Worm (Caenorhabditis elegans) whole organism, midembryonic: Measurements from ENCODE around the gene F19C6.3.

Experiments
- T22C8.4 ChIP-seq: fragments of 200-800 bp; sonication (Bioruptor generic); IDR thresholded peaks from 2 replicates; pipeline ENCODE4 v1.3.6; 2022; ENCODE audit warnings: missing genetic modification characterization, missing compliant biosample characterization
- cog-1 ChIP-seq: sonication (generic microtip); optimal IDR thresholded peaks from 2 replicates; lab custom pipeline; 2016; ENCODE audit warnings: missing genetic modification characterization, missing compliant biosample characterization
- flt-1 ChIP-seq: fragments of 200-800 bp; sonication (Bioruptor generic); IDR thresholded peaks from 2 replicates; pipeline ENCODE4 v1.3.6; 2022; ENCODE audit warnings: missing genetic modification characterization, missing compliant biosample characterization
- klf-2 ChIP-seq: fragments of 200-800 bp; sonication (Bioruptor generic); conservative IDR thresholded peaks from 2 replicates; pipeline ENCODE4 v1.3.6; 2022; ENCODE audit warnings: missing genetic modification reagents, missing genetic modification characterization, missing compliant biosample characterization
- med-1 ChIP-seq: sonication (generic microtip); optimal IDR thresholded peaks from 2 replicates; lab custom pipeline; 2017; ENCODE audit warnings: missing genetic modification characterization, mild to moderate bottlenecking, missing compliant biosample characterization, antibody characterized with exemption, missing genetic modification reagents; ENCODE audit not compliant: insufficient read depth
- ref-1 ChIP-seq: fragments of 200-800 bp; sonication (Bioruptor generic); conservative IDR thresholded peaks from 2 replicates; pipeline ENCODE4 v1.3.6; 2022; ENCODE audit warnings: missing genetic modification reagents, missing genetic modification characterization, missing compliant biosample characterization
- tab-1 ChIP-seq: fragments of 200-800 bp; sonication (Bioruptor generic); IDR thresholded peaks from 2 replicates; pipeline ENCODE4 v1.3.6; 2022; ENCODE audit warnings: missing genetic modification characterization, missing compliant biosample characterization
- ztf-23 ChIP-seq: fragments of 200-800 bp; sonication (Bioruptor generic); IDR thresholded peaks from 2 replicates; pipeline ENCODE4 v1.3.6; 2022; ENCODE audit warnings: missing genetic modification reagents, missing genetic modification characterization, missing compliant biosample characterization
- ztf-29 ChIP-seq: fragments of 200-800 bp; sonication (Bioruptor generic); IDR thresholded peaks from 2 replicates; pipeline ENCODE4 v1.3.6; 2022; ENCODE audit warnings: missing genetic modification reagents, missing genetic modification characterization, missing compliant biosample characterization

F19C6.3 gene

ce11 chrX:9997344-9997743 is 11.2 kb downstream of the F19C6.3 start:
- TF ChIP-seq ref-1 (GFP tag; lab: Robert Waterston, UW) (no peak), ztf-23 (GFP tag; lab: Robert Waterston, UW) (no peak), flt-1 (GFP tag; lab: Robert Waterston, UW) (no peak), med-1 (no peak), ztf-29 (GFP tag; lab: Robert Waterston, UW) (no peak), cog-1 (no peak)

DNA sequence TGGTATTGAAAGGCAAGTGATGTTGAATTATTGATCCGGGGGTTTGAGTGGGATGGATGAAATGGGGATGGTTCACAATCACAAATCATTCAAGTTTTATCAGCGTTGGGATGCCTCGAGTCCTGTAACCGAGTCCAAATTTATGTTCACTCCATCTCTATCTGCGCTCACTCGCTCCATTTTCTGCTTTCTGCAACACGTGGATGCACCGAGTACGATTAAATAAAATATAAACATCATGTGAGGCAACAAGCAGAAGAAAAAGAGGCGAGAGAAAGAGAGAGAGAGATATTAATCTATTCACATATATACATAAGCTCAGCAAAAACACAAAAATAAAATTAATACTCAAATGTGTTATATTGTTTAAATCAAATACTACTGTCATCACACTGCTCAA is 15.5 kb downstream of the F19C6.3 start:
- TF ChIP-seq cog-1 (no peak), flt-1 (GFP tag; lab: Robert Waterston, UW) (no peak), ztf-29 (GFP tag; lab: Robert Waterston, UW) (no peak), ref-1 (GFP tag; lab: Robert Waterston, UW) (no peak), med-1 (no peak), ztf-23 (GFP tag; lab: Robert Waterston, UW) (no peak), T22C8.4 (no peak), tab-1 (GFP tag; lab: Robert Waterston, UW) (no peak), klf-2 (GFP tag; lab: Robert Waterston, UW) (no peak)

- TF ChIP-seq cog-1 (no peak), ztf-29 (GFP tag; lab: Robert Waterston, UW) (peak; percentile 9; the same call in 1 of the 2 replicates)
Observed at ce11 chrX:9988884-9989283, 19.7 kb downstream of the F19C6.3 start.

- TF ChIP-seq tab-1 (GFP tag; lab: Robert Waterston, UW) (no peak), med-1 (no peak), cog-1 (no peak), ref-1 (GFP tag; lab: Robert Waterston, UW) (no peak), T22C8.4 (no peak), ztf-29 (GFP tag; lab: Robert Waterston, UW) (no peak), klf-2 (GFP tag; lab: Robert Waterston, UW) (no peak), flt-1 (GFP tag; lab: Robert Waterston, UW) (no peak), ztf-23 (GFP tag; lab: Robert Waterston, UW) (no peak)
Observed at ce11 chrX:9987166-9987565, 21.4 kb downstream of the F19C6.3 start.

- TF ChIP-seq klf-2 (GFP tag; lab: Robert Waterston, UW) (no peak), T22C8.4 (no peak), ztf-29 (GFP tag; lab: Robert Waterston, UW) (no peak), med-1 (no peak), tab-1 (GFP tag; lab: Robert Waterston, UW) (no peak), ztf-23 (GFP tag; lab: Robert Waterston, UW) (no peak), ref-1 (GFP tag; lab: Robert Waterston, UW) (no peak), cog-1 (no peak), flt-1 (GFP tag; lab: Robert Waterston, UW) (no peak)
Observed at ce11 chrX:9984889-9985404, 23.6 kb downstream of the F19C6.3 start, which contains the start of gene F19C6.5. TSS of gene F19C6.5 (minus strand) at chrX:9984939.

DNA sequence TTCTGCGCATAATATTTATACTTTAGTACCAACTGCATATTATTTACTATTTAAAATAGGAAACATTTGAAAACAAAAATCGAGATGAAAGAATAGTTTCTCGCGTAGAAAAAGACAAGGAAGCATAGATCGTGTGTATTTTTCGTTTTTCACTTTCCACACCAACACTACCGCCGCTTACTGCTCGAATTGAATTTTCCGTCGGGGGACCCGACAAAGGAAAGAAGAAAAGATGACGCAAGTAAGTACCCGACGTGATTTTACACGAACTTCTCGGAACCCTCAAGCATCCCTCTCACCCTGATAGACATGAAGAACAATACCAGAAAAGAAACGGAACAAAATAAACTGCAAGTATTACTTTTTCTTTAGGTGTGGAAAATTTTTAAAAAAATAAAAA is 27.3 kb downstream of the F19C6.3 start:
- no peak for TF ChIP-seq ref-1 (GFP tag; lab: Robert Waterston, UW)

DNA sequence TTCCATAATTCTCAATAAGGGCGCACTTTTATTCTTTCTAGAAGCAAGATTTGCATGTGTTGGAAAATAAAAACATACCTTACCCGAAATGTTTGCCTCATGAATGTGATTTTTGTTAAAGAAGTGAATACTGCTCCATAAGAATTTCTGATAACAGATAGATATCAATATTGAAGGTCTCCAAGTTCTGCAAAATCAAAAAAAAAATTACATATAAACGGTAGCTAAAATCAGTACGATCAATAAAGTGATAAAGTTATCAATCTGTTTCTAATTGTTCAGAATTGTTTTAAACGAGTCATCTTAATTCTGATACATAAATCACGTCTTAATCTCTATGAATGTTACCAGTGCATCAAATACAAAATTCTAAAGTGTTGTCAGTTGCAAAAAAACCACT is 32.4 kb downstream of the F19C6.3 start, which contains the start of gene mgl-1:
TSS of gene mgl-1 (minus strand) at position 101 of the 400 bp plus-strand sequence.
- TF ChIP-seq med-1 (no peak), klf-2 (GFP tag; lab: Robert Waterston, UW) (no peak), cog-1 (no peak), flt-1 (GFP tag; lab: Robert Waterston, UW) (no peak), ref-1 (GFP tag; lab: Robert Waterston, UW) (no peak), ztf-23 (GFP tag; lab: Robert Waterston, UW) (no peak), tab-1 (GFP tag; lab: Robert Waterston, UW) (no peak), T22C8.4 (no peak), ztf-29 (GFP tag; lab: Robert Waterston, UW) (no peak)

DNA sequence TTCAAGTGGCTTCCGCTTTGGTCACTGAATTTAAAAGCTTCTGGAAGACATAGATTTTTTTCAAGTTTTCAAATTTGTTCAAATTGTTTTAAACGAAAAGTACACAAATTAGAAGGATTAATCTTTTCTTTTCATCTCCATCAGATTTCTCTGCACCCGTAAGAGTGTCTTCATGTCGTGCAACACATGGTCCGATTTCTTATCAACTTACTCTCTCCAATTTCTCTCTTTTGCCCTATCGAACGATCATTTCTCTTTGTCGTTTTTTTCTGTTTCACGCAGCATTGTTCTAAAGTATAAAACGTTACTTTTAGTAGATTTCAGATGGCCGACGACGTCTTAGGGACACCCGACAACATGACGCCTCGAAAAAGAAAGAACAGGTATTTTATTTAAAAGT is 43.3 kb downstream of the F19C6.3 start, which contains the start of gene pssy-1:
TSS of gene pssy-1 (plus strand) at position 318 of the 400 bp plus-strand sequence.
- TF ChIP-seq med-1, result no peak
- TF ChIP-seq flt-1 (GFP tag; lab: Robert Waterston, UW), result no peak
- no peak for TF ChIP-seq tab-1 (GFP tag; lab: Robert Waterston, UW)
- TF ChIP-seq ref-1 (GFP tag; lab: Robert Waterston, UW), result no peak
- TF ChIP-seq cog-1, result no peak

- TF ChIP-seq med-1, result no peak
- TF ChIP-seq T22C8.4, result no peak
- no peak for TF ChIP-seq tab-1 (GFP tag; lab: Robert Waterston, UW)
- TF ChIP-seq klf-2 (GFP tag; lab: Robert Waterston, UW), result no peak
Observed at ce11 chrX:9962535-9962934, 46.0 kb downstream of the F19C6.3 start.

DNA sequence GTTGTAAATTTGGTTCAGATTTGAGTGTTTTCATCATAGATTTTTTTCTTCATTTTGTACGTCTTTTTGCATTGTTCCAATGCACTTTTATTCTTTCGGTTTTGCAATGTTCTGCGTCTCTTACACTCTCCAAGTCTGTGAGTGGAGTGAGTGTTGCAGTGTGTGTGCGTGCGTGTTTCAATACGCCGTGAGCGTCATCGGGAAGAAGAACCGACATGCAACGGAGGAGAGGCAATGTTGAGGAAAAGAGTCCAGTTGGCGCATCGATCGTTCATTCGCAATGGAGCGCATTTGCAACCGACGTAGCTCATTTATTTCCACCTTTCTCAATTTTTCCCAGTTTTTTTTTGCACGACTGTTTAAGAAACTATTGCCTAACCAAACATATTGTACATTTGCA is 50.0 kb downstream of the F19C6.3 start, which contains the start of gene ZC506.1:
TSS of gene ZC506.1 (plus strand) at position 400 of the 400 bp plus-strand sequence.
- no peak for TF ChIP-seq ztf-29 (GFP tag; lab: Robert Waterston, UW)
- TF ChIP-seq cog-1, result peak; percentile 93
- TF ChIP-seq ztf-23 (GFP tag; lab: Robert Waterston, UW), result peak; percentile 72
- TF ChIP-seq ref-1 (GFP tag; lab: Robert Waterston, UW), result no peak
- no peak for TF ChIP-seq tab-1 (GFP tag; lab: Robert Waterston, UW)
- TF ChIP-seq T22C8.4, result peak; percentile 95
- no peak for TF ChIP-seq klf-2 (GFP tag; lab: Robert Waterston, UW)
- peak; percentile 79 for TF ChIP-seq flt-1 (GFP tag; lab: Robert Waterston, UW)

- TF ChIP-seq tab-1 (GFP tag; lab: Robert Waterston, UW) (no peak), flt-1 (GFP tag; lab: Robert Waterston, UW) (no peak), ztf-29 (GFP tag; lab: Robert Waterston, UW) (no peak), med-1 (no peak), klf-2 (GFP tag; lab: Robert Waterston, UW) (no peak), ztf-23 (GFP tag; lab: Robert Waterston, UW) (no peak), cog-1 (no peak)
Observed at ce11 chrX:9957449-9957848, 51.1 kb downstream of the F19C6.3 start.
